Fruit fly (Drosophila melanogaster): ENCODE measurements around the gene CG14042.

Gene CG14042

dm6 chr2L:5000287-5000871 lies 37.1 kb upstream of the CG14042 start (continued):
- TF ChIP-seq MBD-R2 (GFP tag; IDR thresholded peaks at IDR 0.05) (peak; percentile 33; the same call in 1 of the 2 replicates), shn (GFP tag; optimal IDR thresholded peaks at IDR 0.05) (peak; percentile 31), Fer3 (tag; optimal IDR thresholded peaks at IDR 0.05) (peak; percentile 76), ATbp (GFP tag; optimal IDR thresholded peaks at IDR 0.05) (peak; percentile 77), ro (GFP tag; IDR thresholded peaks at IDR 0.05) (peak; percentile 57; the same call in 1 of the 2 replicates), CG3065 (GFP tag; optimal IDR thresholded peaks at IDR 0.05) (peak; percentile 45), pfk (GFP tag; optimal IDR thresholded peaks at IDR 0.05) (peak; percentile 32), CG18619 (GFP tag; optimal IDR thresholded peaks at IDR 0.05) (peak; percentile 79), fd96Cb (tag; optimal IDR thresholded peaks at IDR 0.05) (peak; percentile 80), emc (GFP tag; optimal IDR thresholded peaks at IDR 0.05) (peak; percentile 38), lbe (GFP tag; optimal IDR thresholded peaks at IDR 0.05) (peak; percentile 86), amos (GFP tag; IDR thresholded peaks at IDR 0.05; ENCODE audit: partially characterized antibody) (no peak), pb (GFP tag; optimal IDR thresholded peaks at IDR 0.05) (peak; percentile 57), CG4360 (GFP tag; IDR thresholded peaks at IDR 0.05) (0 out of 2 replicates have a peak, but pooled peaks have one; percentile 32), sens-2 (GFP tag; IDR thresholded peaks at IDR 0.05) (peak; percentile 60), prd (optimal IDR thresholded peaks at IDR 0.05) (no peak), prd (GFP tag; IDR thresholded peaks at IDR 0.05) (peak; percentile 86), CG6765 (GFP tag; optimal IDR thresholded peaks at IDR 0.05) (peak; percentile 72), Jarid2 (GFP tag; optimal IDR thresholded peaks at IDR 0.05) (peak; percentile 52), CG7963 (GFP tag; IDR thresholded peaks at IDR 0.05; ENCODE audit: partially characterized antibody) (no peak), Fer2 (tag; optimal IDR thresholded peaks at IDR 0.05) (peak; percentile 75), Elba2 (GFP tag; optimal IDR thresholded peaks at IDR 0.05) (peak; percentile 54), dysf (GFP tag; IDR thresholded peaks at IDR 0.05) (peak; percentile 86), CG7372 (GFP tag; IDR thresholded peaks at IDR 0.05) (peak; percentile 79), NfI (GFP tag; optimal IDR thresholded peaks at IDR 0.05) (peak; percentile 75), tgo (GFP tag; IDR thresholded peaks at IDR 0.05) (peak; percentile 75), schlank (tag; optimal IDR thresholded peaks at IDR 0.05) (peak; percentile 46), br (optimal IDR thresholded peaks at IDR 0.05) (no peak), Sry-δ (GFP tag; optimal IDR thresholded peaks at IDR 0.05) (peak; percentile 20), Atf-2 (GFP tag; optimal IDR thresholded peaks at IDR 0.05) (peak; percentile 66), maf-S (GFP tag; optimal IDR thresholded peaks at IDR 0.05) (no peak), Mes4 (GFP tag; optimal IDR thresholded peaks at IDR 0.05) (peak; percentile 48), twi (tag; optimal IDR thresholded peaks at IDR 0.05) (peak; percentile 89), Fer1 (GFP tag; optimal IDR thresholded peaks at IDR 0.05) (peak; percentile 86), CG10462 (GFP tag; optimal IDR thresholded peaks at IDR 0.05) (peak; percentile 69), CG14014 (GFP tag; IDR thresholded peaks at IDR 0.05) (peak; percentile 78), trh (GFP tag; optimal IDR thresholded peaks at IDR 0.05) (no peak), sisA (GFP tag; IDR thresholded peaks at IDR 0.05) (peak; percentile 82), klu (GFP tag; IDR thresholded peaks at IDR 0.05) (peak; percentile 70; the same call in 1 of the 2 replicates), ttk (GFP tag; IDR thresholded peaks at IDR 0.05) (peak; percentile 69), CG1792 (GFP tag; optimal IDR thresholded peaks at IDR 0.05) (peak; percentile 9), CG30403 (GFP tag; optimal IDR thresholded peaks at IDR 0.05) (peak; percentile 86), CG12942 (GFP tag; optimal IDR thresholded peaks at IDR 0.05) (peak; percentile 54), CG12155 (GFP tag; optimal IDR thresholded peaks at IDR 0.05) (peak; percentile 75), CG13424 (tag; optimal IDR thresholded peaks at IDR 0.05) (peak; percentile 92), rib (GFP tag; IDR thresholded peaks at IDR 0.05) (peak; percentile 25; the same call in 1 of the 2 replicates), zf30C (GFP tag; optimal IDR thresholded peaks at IDR 0.05) (no peak), sim (GFP tag; IDR thresholded peaks at IDR 0.05) (peak; percentile 50; the same call in 1 of the 2 replicates), odd (GFP tag; optimal IDR thresholded peaks at IDR 0.05) (peak; percentile 85), Aef1 (GFP tag; IDR thresholded peaks at IDR 0.05) (peak; percentile 59), pzg (GFP tag; optimal IDR thresholded peaks at IDR 0.05) (no peak)
